Fruit fly (Drosophila melanogaster): Measurements from ENCODE around the gene CG11885.
A peak's percentile ranks its signal among the peaks of the same experiment; 100 is the strongest.

CG11885 gene

DNA sequence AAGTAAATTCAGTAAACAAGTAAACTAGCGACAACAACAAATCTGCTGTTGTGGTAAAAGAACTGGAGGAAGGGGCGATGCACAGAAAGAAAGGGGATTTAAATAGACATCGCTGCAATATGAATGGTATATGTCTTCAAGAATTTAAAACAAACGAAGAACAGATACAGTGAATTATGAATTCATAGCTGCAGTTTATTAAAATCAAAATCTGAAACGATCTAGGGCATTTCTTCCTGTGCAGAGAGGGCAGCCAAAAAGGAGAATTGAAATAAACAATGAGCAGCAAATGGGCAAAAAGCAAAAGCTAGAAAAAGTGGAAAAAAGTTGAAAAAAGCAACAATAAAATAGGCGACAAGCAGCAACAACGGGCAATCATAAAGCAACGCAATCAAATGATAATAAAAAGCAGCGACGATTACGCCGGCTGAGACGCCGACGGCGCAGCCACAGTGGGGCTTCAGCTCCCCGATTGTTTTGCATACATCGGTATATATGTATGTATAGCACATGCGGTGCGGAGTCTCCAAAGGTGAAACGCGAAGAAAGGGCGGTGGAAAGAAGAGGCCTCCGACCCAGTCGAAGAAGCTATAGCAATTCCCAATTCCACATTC lies 47.6 kb upstream of the CG11885 start (continued):
- TF ChIP-seq sr (GFP tag; IDR thresholded peaks at IDR 0.05) (peak; percentile 23; the same call in 1 of the 3 replicates), CG2875 (GFP tag; optimal IDR thresholded peaks at IDR 0.05) (peak; percentile 76), CG12391 (tag; optimal IDR thresholded peaks at IDR 0.05) (peak; percentile 77), HLH3B (GFP tag; IDR thresholded peaks at IDR 0.05) (peak; percentile 81), CG11456 (GFP tag; IDR thresholded peaks at IDR 0.05) (peak; percentile 64; the same call in 2 of the 3 replicates), br (optimal IDR thresholded peaks at IDR 0.05) (no peak), trh (GFP tag; optimal IDR thresholded peaks at IDR 0.05) (peak; percentile 15), Oaz (GFP tag; IDR thresholded peaks at IDR 0.05) (peak; percentile 43), Nf-YA (GFP tag; IDR thresholded peaks at IDR 0.05) (peak; percentile 51; the same call in 1 of the 2 replicates), CG1603 (tag; optimal IDR thresholded peaks at IDR 0.05) (peak; percentile 84), CG11085 (GFP tag; IDR thresholded peaks at IDR 0.05) (peak; percentile 47), CG18599 (GFP tag; optimal IDR thresholded peaks at IDR 0.05) (peak; percentile 82), CG10462 (GFP tag; optimal IDR thresholded peaks at IDR 0.05) (peak; percentile 42), CG11560 (tag; IDR thresholded peaks at IDR 0.05) (0 out of 3 replicates have a peak, but pooled peaks have one; percentile 43), CG7786 (GFP tag; optimal IDR thresholded peaks at IDR 0.05) (peak; percentile 81), Camta (GFP tag; optimal IDR thresholded peaks at IDR 0.05) (peak; percentile 66), ap (GFP tag; IDR thresholded peaks at IDR 0.05) (peak; percentile 73), nerfin-1 (tag; optimal IDR thresholded peaks at IDR 0.05) (peak; percentile 40), ewg (GFP tag; optimal IDR thresholded peaks at IDR 0.05) (peak; percentile 65), Six4 (GFP tag; optimal IDR thresholded peaks at IDR 0.05) (peak; percentile 56), sob (GFP tag; IDR thresholded peaks at IDR 0.05) (peak; percentile 64; the same call in 1 of the 2 replicates), CG17568 (GFP tag; optimal IDR thresholded peaks at IDR 0.05) (peak; percentile 61), CG32532 (GFP tag; IDR thresholded peaks at IDR 0.05) (peak; percentile 72), CG18262 (tag; optimal IDR thresholded peaks at IDR 0.05) (peak; percentile 75), Lpt (GFP tag; optimal IDR thresholded peaks at IDR 0.05) (no peak), ATbp (GFP tag; optimal IDR thresholded peaks at IDR 0.05) (peak; percentile 86), CG7271 (tag; optimal IDR thresholded peaks at IDR 0.05) (no peak), HLH54F (GFP tag; optimal IDR thresholded peaks at IDR 0.05) (peak; percentile 78), Spps (tag; optimal IDR thresholded peaks at IDR 0.05) (peak; percentile 38), CG12769 (tag; optimal IDR thresholded peaks at IDR 0.05) (peak; percentile 65), CG5953 (GFP tag; IDR thresholded peaks at IDR 0.05) (0 out of 2 replicates have a peak, but pooled peaks have one; percentile 21), sna (GFP tag; IDR thresholded peaks at IDR 0.05; ENCODE audit: partially characterized antibody) (no peak), CG11723 (GFP tag; optimal IDR thresholded peaks at IDR 0.05) (peak; percentile 59), tgo (GFP tag; IDR thresholded peaks at IDR 0.05) (peak; percentile 70), danr (GFP tag; IDR thresholded peaks at IDR 0.05) (peak; percentile 50; the same call in 1 of the 2 replicates), pan (optimal IDR thresholded peaks at IDR 0.05) (no peak), pan (GFP tag; optimal IDR thresholded peaks at IDR 0.05 in 1 of 2, IDR thresholded peaks at IDR 0.05 in 1 of 2) (peak in 1 of 2 experiments; percentile 84), bab2 (GFP tag; optimal IDR thresholded peaks at IDR 0.05) (peak; percentile 69), CG7928 (GFP tag; optimal IDR thresholded peaks at IDR 0.05) (peak; percentile 36), CG4854 (GFP tag; optimal IDR thresholded peaks at IDR 0.05) (no peak), sens (GFP tag) (peak; percentile 97), ab (GFP tag; optimal IDR thresholded peaks at IDR 0.05) (no peak), CG13296 (GFP tag; optimal IDR thresholded peaks at IDR 0.05) (peak; percentile 13), Opbp (GFP tag; IDR thresholded peaks at IDR 0.05; ENCODE audit: partially characterized antibody) (no peak), CG8359 (GFP tag; optimal IDR thresholded peaks at IDR 0.05; ENCODE audit: borderline replicate concordance) (peak; percentile 48), tx (GFP tag; optimal IDR thresholded peaks at IDR 0.05) (peak; percentile 23), odd (GFP tag; optimal IDR thresholded peaks at IDR 0.05) (peak; percentile 64), Hey (tag; optimal IDR thresholded peaks at IDR 0.05) (no peak), NK7.1 (GFP tag; optimal IDR thresholded peaks at IDR 0.05) (peak; percentile 49), Sry-δ (GFP tag; optimal IDR thresholded peaks at IDR 0.05) (peak; percentile 15)

Measured in whole organism, embryonic.